Worm (Caenorhabditis elegans) whole organism, midembryonic: ENCODE measurements around the gene hlh-27.

Source experiments
- klf-2 ChIP-seq: fragments of 200-800 bp; sonication (Bioruptor generic); conservative IDR thresholded peaks from 2 replicates; pipeline ENCODE4 v1.3.6; 2022; ENCODE audit warnings: missing genetic modification reagents, missing genetic modification characterization, missing compliant biosample characterization
- tab-1 ChIP-seq: fragments of 200-800 bp; sonication (Bioruptor generic); IDR thresholded peaks from 2 replicates; pipeline ENCODE4 v1.3.6; 2022; ENCODE audit warnings: missing genetic modification characterization, missing compliant biosample characterization

ce11 chrII:5522637-5523036, 17.4 kb downstream of the hlh-27 start, which contains the start of gene ZK177.11:
- TF ChIP-seq tab-1 = no peak
- TF ChIP-seq klf-2 = no peak
